Fruit fly (Drosophila melanogaster) whole organism, wandering third instar larva: ENCODE data around the gene CG1074.

ENCODE experiments used
- Abd-B ChIP-seq: fragments of >200 bp; optimal IDR thresholded peaks from 2 replicates; lab custom pipeline; 2017; ENCODE audit warnings: missing biosample characterization, missing genetic modification characterization
- CrebA ChIP-seq: fragments of 200-800 bp; sonication (Bioruptor generic); optimal IDR thresholded peaks from 2 replicates; lab custom pipeline; 2016; ENCODE audit warnings: missing biosample characterization, mild to moderate bottlenecking, missing genetic modification characterization, borderline replicate concordance
- Dfd ChIP-seq: fragments of >200 bp; optimal IDR thresholded peaks from 2 replicates; lab custom pipeline; 2017; ENCODE audit warnings: missing biosample characterization, missing genetic modification characterization
- Dif ChIP-seq: fragments of 200-275, 200-300 bp; sonication (Bioruptor generic); optimal IDR thresholded peaks from 2 replicates; lab custom pipeline; 2018; ENCODE audit warnings: missing biosample characterization, missing genetic modification characterization; ENCODE audit not compliant: partially characterized antibody
- GATAd ChIP-seq: sonication (Bioruptor generic); optimal IDR thresholded peaks from 2 replicates; lab custom pipeline; 2016; ENCODE audit warnings: missing biosample characterization, missing genetic modification characterization
- HLH106 ChIP-seq: fragments of 200-800 bp; optimal IDR thresholded peaks from 3 replicates; lab custom pipeline; 2019; ENCODE audit warnings: missing biosample characterization, mild to moderate bottlenecking, missing genetic modification characterization, moderate library complexity
- Hnf4 ChIP-seq: fragments of 200-800 bp; sonication (Bioruptor generic); optimal IDR thresholded peaks from 2 replicates; lab custom pipeline; 2016; ENCODE audit warnings: missing biosample characterization, mild to moderate bottlenecking, missing genetic modification characterization
- Hr78 ChIP-seq: fragments of >200 bp; optimal IDR thresholded peaks from 2 replicates; lab custom pipeline; 2017; ENCODE audit warnings: missing biosample characterization, missing genetic modification characterization
- Hr83 ChIP-seq: fragments of 200-300 bp; sonication (Bioruptor generic); optimal IDR thresholded peaks from 2 replicates; lab custom pipeline; 2016; ENCODE audit warnings: missing biosample characterization, mild to moderate bottlenecking, missing genetic modification characterization, moderate library complexity; ENCODE audit not compliant: poor library complexity, severe bottlenecking
- Jra ChIP-seq: sonication (Bioruptor generic); optimal IDR thresholded peaks from 2 replicates; lab custom pipeline; 2016; ENCODE audit warnings: missing biosample characterization, missing genetic modification characterization
- Mio ChIP-seq: sonication (Bioruptor generic); optimal IDR thresholded peaks from 2 replicates; lab custom pipeline; 2016; ENCODE audit warnings: missing biosample characterization, missing genetic modification characterization
- Myc ChIP-seq: fragments of >200 bp; optimal IDR thresholded peaks from 2 replicates; lab custom pipeline; 2017
- OdsH ChIP-seq: fragments of 200-800 bp; sonication (Bioruptor generic); optimal IDR thresholded peaks from 2 replicates; lab custom pipeline; 2016; ENCODE audit warnings: missing biosample characterization, mild to moderate bottlenecking, missing genetic modification characterization
- Rel ChIP-seq, 2 experiments: fragments of 200-800 bp; sonication (Bioruptor generic) in 1 of 2; optimal IDR thresholded peaks; 2 replicates in 1 of 2; 3 replicates in 1 of 2; lab custom pipeline; 2016 to 2019; ENCODE audit warnings: mild to moderate bottlenecking in 2 of 2, missing biosample characterization in 2 of 2, missing genetic modification characterization in 2 of 2, moderate library complexity in 1 of 2
- br ChIP-seq: fragments of 200-800 bp; sonication (Bioruptor generic); optimal IDR thresholded peaks from 2 replicates; lab custom pipeline; 2016; ENCODE audit warnings: missing biosample characterization, missing genetic modification characterization
- brk ChIP-seq: fragments of 200-800 bp; sonication (Bioruptor generic); optimal IDR thresholded peaks from 2 replicates; lab custom pipeline; 2016; ENCODE audit warnings: missing biosample characterization, mild to moderate bottlenecking, missing genetic modification characterization
- dl ChIP-seq, 2 experiments: fragments of 175-275, 200-275 bp in 1 of 2; fragments of 200-275 bp in 1 of 2; sonication (Bioruptor generic); optimal IDR thresholded peaks; lab custom pipeline; 2018; ENCODE audit warnings: mild to moderate bottlenecking in 2 of 2, missing biosample characterization in 2 of 2, missing genetic modification characterization in 2 of 2, moderate library complexity in 2 of 2; ENCODE audit not compliant: partially characterized antibody in 2 of 2, insufficient read depth in 1 of 2
- dmrt93B ChIP-seq: fragments of 200-800 bp; sonication (Bioruptor generic); optimal IDR thresholded peaks from 2 replicates; lab custom pipeline; 2018; ENCODE audit warnings: missing biosample characterization, mild to moderate bottlenecking, missing genetic modification characterization
- dsf ChIP-seq: sonication (Bioruptor generic); optimal IDR thresholded peaks from 2 replicates; lab custom pipeline; 2016; ENCODE audit warnings: missing biosample characterization, missing genetic modification characterization, borderline replicate concordance
- ey ChIP-seq: fragments of 200-800 bp; sonication (Bioruptor generic); optimal IDR thresholded peaks from 2 replicates; lab custom pipeline; 2016; ENCODE audit warnings: missing biosample characterization, missing genetic modification characterization
- foxo ChIP-seq, 2 experiments: fragments of 200-800 bp; sonication (Bioruptor generic); optimal IDR thresholded peaks; 2 replicates in 1 of 2; 3 replicates in 1 of 2; lab custom pipeline; 2016 to 2017; ENCODE audit warnings: missing biosample characterization in 2 of 2, missing genetic modification characterization in 2 of 2
- fru ChIP-seq: fragments of 200-800 bp; sonication (Bioruptor generic); optimal IDR thresholded peaks from 3 replicates; lab custom pipeline; 2016; ENCODE audit warnings: missing biosample characterization, mild to moderate bottlenecking, missing genetic modification characterization
- h ChIP-seq: fragments of 200-800 bp; sonication (Bioruptor generic); optimal IDR thresholded peaks from 3 replicates; lab custom pipeline; 2016; ENCODE audit warnings: missing biosample characterization, mild to moderate bottlenecking, missing genetic modification characterization
- jim ChIP-seq: fragments of 175-275, 200-325 bp; sonication (Bioruptor generic); optimal IDR thresholded peaks from 2 replicates; lab custom pipeline; 2016; ENCODE audit warnings: missing biosample characterization, mild to moderate bottlenecking, missing genetic modification characterization
- lola ChIP-seq: fragments of >200 bp; optimal IDR thresholded peaks from 2 replicates; lab custom pipeline; 2017; ENCODE audit warnings: missing biosample characterization, missing genetic modification characterization
- pan ChIP-seq: fragments of >200 bp; optimal IDR thresholded peaks from 2 replicates; lab custom pipeline; 2017
- psq ChIP-seq: fragments of 200-800 bp; sonication (Bioruptor generic); optimal IDR thresholded peaks from 3 replicates; lab custom pipeline; 2017; ENCODE audit warnings: missing biosample characterization, mild to moderate bottlenecking, missing genetic modification characterization, moderate library complexity
- rgr ChIP-seq: fragments of 200-800 bp; sonication (Bioruptor generic); optimal IDR thresholded peaks from 3 replicates; lab custom pipeline; 2016; ENCODE audit warnings: missing biosample characterization, mild to moderate bottlenecking, missing genetic modification characterization
- sv ChIP-seq: fragments of 200-800 bp; sonication (Bioruptor generic); optimal IDR thresholded peaks from 3 replicates; lab custom pipeline; 2016; ENCODE audit warnings: missing biosample characterization, missing genetic modification characterization
- tai ChIP-seq: sonication (Bioruptor generic); optimal IDR thresholded peaks from 2 replicates; lab custom pipeline; 2016; ENCODE audit warnings: missing biosample characterization, missing genetic modification characterization
- usp ChIP-seq: fragments of >200 bp; optimal IDR thresholded peaks from 2 replicates; lab custom pipeline; 2017; ENCODE audit warnings: missing biosample characterization, missing genetic modification characterization
- woc ChIP-seq: sonication (Bioruptor generic); optimal IDR thresholded peaks from 2 replicates; lab custom pipeline; 2016; ENCODE audit warnings: missing biosample characterization, mild to moderate bottlenecking, missing genetic modification characterization

CG1074 gene

dm6 chr3R:4457625-4458024, 23.9 kb downstream of the CG1074 start:
- TF ChIP-seq Dif (GFP tag; lab: Kevin White, UChicago) (no peak), woc (GFP tag; lab: Kevin White, UChicago) (no peak), Jra (GFP tag; lab: Kevin White, UChicago) (no peak), fru (GFP tag; lab: Kevin White, UChicago) (no peak), lola (GFP tag; lab: Kevin White, UChicago) (no peak), Rel (GFP tag; optimal IDR thresholded peaks at IDR 0.05; lab: Kevin White, UChicago) (no peak), Rel (tag; optimal IDR thresholded peaks at IDR 0.05; lab: Kevin White, UChicago) (no peak), dsf (GFP tag; lab: Kevin White, UChicago) (no peak), OdsH (GFP tag; lab: Kevin White, UChicago) (no peak), dl (GFP tag; optimal IDR thresholded peaks at IDR 0.05; lab: Kevin White, UChicago; ENCODE audit: insufficient read depth in 1 of 2, partially characterized antibody in 2 of 2) (no peak), GATAd (GFP tag; lab: Kevin White, UChicago) (no peak), Myc (lab: Kevin White, UChicago) (no peak), Dfd (GFP tag; lab: Kevin White, UChicago) (no peak)

dm6 chr3R:4458272-4458671, 24.5 kb downstream of the CG1074 start:
- TF ChIP-seq jim (GFP tag; lab: Kevin White, UChicago) (no peak), GATAd (GFP tag; lab: Kevin White, UChicago) (no peak), pan (no peak), HLH106 (no peak), Jra (GFP tag; lab: Kevin White, UChicago) (no peak), foxo (GFP tag; optimal IDR thresholded peaks at IDR 0.05; lab: Kevin White, UChicago) (no peak), brk (no peak), Mio (GFP tag; lab: Kevin White, UChicago) (no peak), CrebA (GFP tag; lab: Kevin White, UChicago) (no peak), Myc (lab: Kevin White, UChicago) (no peak), sv (GFP tag; lab: Kevin White, UChicago) (no peak), dl (GFP tag; optimal IDR thresholded peaks at IDR 0.05; lab: Kevin White, UChicago; ENCODE audit: insufficient read depth in 1 of 2, partially characterized antibody in 2 of 2) (no peak), dmrt93B (GFP tag; lab: Kevin White, UChicago) (no peak), Dfd (GFP tag; lab: Kevin White, UChicago) (no peak), tai (GFP tag; lab: Kevin White, UChicago) (no peak)

dm6 chr3R:4462783-4463182, 29.0 kb downstream of the CG1074 start, which contains the start of gene CG31522:
CG31522 (minus strand) TSS chr3R:4462883.
- TF ChIP-seq lola (GFP tag; lab: Kevin White, UChicago) = no peak
- no peak for TF ChIP-seq h (GFP tag; lab: Kevin White, UChicago)
- TF ChIP-seq fru (GFP tag; lab: Kevin White, UChicago) = no peak
- no peak for TF ChIP-seq foxo (GFP tag; optimal IDR thresholded peaks at IDR 0.05; lab: Kevin White, UChicago)
- TF ChIP-seq dl (GFP tag; optimal IDR thresholded peaks at IDR 0.05; lab: Kevin White, UChicago; ENCODE audit: insufficient read depth in 1 of 2, partially characterized antibody in 2 of 2) = no peak
- no peak for TF ChIP-seq GATAd (GFP tag; lab: Kevin White, UChicago)
- TF ChIP-seq jim (GFP tag; lab: Kevin White, UChicago) = no peak
- no peak for TF ChIP-seq br (GFP tag; lab: Kevin White, UChicago)
- TF ChIP-seq ey (GFP tag; lab: Kevin White, UChicago) = no peak
- no peak for TF ChIP-seq rgr (GFP tag; lab: Kevin White, UChicago)
- TF ChIP-seq Rel (GFP tag; optimal IDR thresholded peaks at IDR 0.05; lab: Kevin White, UChicago) = no peak
- no peak for TF ChIP-seq Rel (tag; optimal IDR thresholded peaks at IDR 0.05; lab: Kevin White, UChicago)
- TF ChIP-seq psq (GFP tag; lab: Kevin White, UChicago) = no peak
- no peak for TF ChIP-seq brk
- TF ChIP-seq OdsH (GFP tag; lab: Kevin White, UChicago) = no peak
- no peak for TF ChIP-seq pan
- TF ChIP-seq Dfd (GFP tag; lab: Kevin White, UChicago) = no peak
- TF ChIP-seq Hr83 (GFP tag; lab: Kevin White, UChicago) = no peak
- TF ChIP-seq Abd-B (GFP tag; lab: Kevin White, UChicago) = no peak

dm6 chr3R:4466894-4467293, 33.1 kb downstream of the CG1074 start:
- no peak for TF ChIP-seq brk
- no peak for TF ChIP-seq rgr (GFP tag; lab: Kevin White, UChicago)
- TF ChIP-seq Abd-B (GFP tag; lab: Kevin White, UChicago) = no peak
- no peak for TF ChIP-seq Myc (lab: Kevin White, UChicago)
- TF ChIP-seq Rel (GFP tag; optimal IDR thresholded peaks at IDR 0.05; lab: Kevin White, UChicago) = no peak
- no peak for TF ChIP-seq Rel (tag; optimal IDR thresholded peaks at IDR 0.05; lab: Kevin White, UChicago)
- TF ChIP-seq Dif (GFP tag; lab: Kevin White, UChicago) = no peak
- no peak for TF ChIP-seq dmrt93B (GFP tag; lab: Kevin White, UChicago)
- TF ChIP-seq fru (GFP tag; lab: Kevin White, UChicago) = no peak
- TF ChIP-seq Hr78 (GFP tag; lab: Kevin White, UChicago) = no peak
- no peak for TF ChIP-seq Hnf4 (GFP tag; lab: Kevin White, UChicago)
- TF ChIP-seq br (GFP tag; lab: Kevin White, UChicago) = no peak
- no peak for TF ChIP-seq dl (GFP tag; optimal IDR thresholded peaks at IDR 0.05; lab: Kevin White, UChicago; ENCODE audit: insufficient read depth in 1 of 2, partially characterized antibody in 2 of 2)
- TF ChIP-seq usp = no peak
- TF ChIP-seq Hr83 (GFP tag; lab: Kevin White, UChicago) = no peak
- TF ChIP-seq tai (GFP tag; lab: Kevin White, UChicago) = no peak
- TF ChIP-seq, all 38 proteins: peak for 0
